Worm (Caenorhabditis elegans): ENCODE results near the gene scl-23.
A peak's percentile ranks its signal among the peaks of the same experiment; 100 is the strongest.

Gene scl-23

ce11 chrIV:86744-87143 is 3.1 kb downstream of the scl-23 start:
- TF ChIP-seq efl-1 (optimal IDR thresholded peaks at IDR 0.05), result no peak
- TF ChIP-seq efl-1 (GFP tag; optimal IDR thresholded peaks at IDR 0.05 in 1 of 2), result peak in 1 of 2 experiments; percentile 90
- TF ChIP-seq hlh-4 (tag; optimal IDR thresholded peaks at IDR 0.05), result no peak

ce11 chrIV:82309-82708 is 7.6 kb downstream of the scl-23 start:
- TF ChIP-seq egl-27 (tag; optimal IDR thresholded peaks at IDR 0.05), result no peak
- no peak for TF ChIP-seq tbx-2 (tag; optimal IDR thresholded peaks at IDR 0.05)
- no peak for TF ChIP-seq fos-1 (tag; optimal IDR thresholded peaks at IDR 0.05)
- no peak for TF ChIP-seq nhr-84 (tag; optimal IDR thresholded peaks at IDR 0.05)
- no peak for TF ChIP-seq nhr-11 (tag; optimal IDR thresholded peaks at IDR 0.05)
- no peak for TF ChIP-seq tlp-1 (tag; optimal IDR thresholded peaks at IDR 0.05)
- TF ChIP-seq dsc-1 (tag; optimal IDR thresholded peaks at IDR 0.05), result peak; percentile 90
- peak; percentile 35 for TF ChIP-seq rnt-1 (tag; optimal IDR thresholded peaks at IDR 0.05)
- TF ChIP-seq fkh-4 (tag; optimal IDR thresholded peaks at IDR 0.05; ENCODE audit: borderline replicate concordance), result peak; percentile 69
- peak; percentile 42 for TF ChIP-seq nhr-85 (tag)
- TF ChIP-seq vab-15 (tag; optimal IDR thresholded peaks at IDR 0.05), result no peak
- TF ChIP-seq nhr-237 (tag; optimal IDR thresholded peaks at IDR 0.05), result no peak
- no peak for TF ChIP-seq nhr-12 (tag; optimal IDR thresholded peaks at IDR 0.05)
- TF ChIP-seq ceh-63 (GFP tag; optimal IDR thresholded peaks at IDR 0.05), result no peak
- TF ChIP-seq unc-30 (tag; optimal IDR thresholded peaks at IDR 0.05), result no peak

ce11 chrIV:81428-81827 is 8.5 kb downstream of the scl-23 start:
- TF ChIP-seq efl-1 (optimal IDR thresholded peaks at IDR 0.05) (no peak), efl-1 (GFP tag; optimal IDR thresholded peaks at IDR 0.05 in 1 of 2) (peak in 1 of 2 experiments; percentile 82), nhr-84 (tag; optimal IDR thresholded peaks at IDR 0.05) (no peak), nhr-85 (tag) (peak; percentile 58), alr-1 (tag; optimal IDR thresholded peaks at IDR 0.05; ENCODE audit: borderline replicate concordance) (no peak), C34B4.2 (tag; optimal IDR thresholded peaks at IDR 0.05) (no peak), blmp-1 (tag; optimal IDR thresholded peaks at IDR 0.05) (peak; percentile 46), mab-9 (GFP tag; IDR thresholded peaks at IDR 0.05) (no peak), lir-3 (tag; optimal IDR thresholded peaks at IDR 0.05; ENCODE audit: poor library complexity) (no peak), aha-1 (tag; optimal IDR thresholded peaks at IDR 0.05) (no peak), snu-23 (GFP tag; optimal IDR thresholded peaks at IDR 0.05) (no peak), unc-130 (tag; optimal IDR thresholded peaks at IDR 0.05) (no peak), irx-1 (tag; optimal IDR thresholded peaks at IDR 0.05) (no peak)

- TF ChIP-seq elt-3 (tag; optimal IDR thresholded peaks at IDR 0.05) (no peak), fkh-4 (tag; optimal IDR thresholded peaks at IDR 0.05; ENCODE audit: borderline replicate concordance) (peak; percentile 68), hlh-17 (GFP tag; optimal IDR thresholded peaks at IDR 0.05; ENCODE audit: borderline replicate concordance) (no peak), pag-3 (tag; optimal IDR thresholded peaks at IDR 0.05; ENCODE audit: borderline replicate concordance, insufficient read depth) (no peak), skn-1 (tag; optimal IDR thresholded peaks at IDR 0.05) (no peak), dsc-1 (tag; optimal IDR thresholded peaks at IDR 0.05) (peak; percentile 94), nhr-85 (tag) (peak; percentile 74), rnt-1 (tag; optimal IDR thresholded peaks at IDR 0.05) (peak; percentile 21)
Observed at ce11 chrIV:80943-81342, 8.9 kb downstream of the scl-23 start.

DNA sequence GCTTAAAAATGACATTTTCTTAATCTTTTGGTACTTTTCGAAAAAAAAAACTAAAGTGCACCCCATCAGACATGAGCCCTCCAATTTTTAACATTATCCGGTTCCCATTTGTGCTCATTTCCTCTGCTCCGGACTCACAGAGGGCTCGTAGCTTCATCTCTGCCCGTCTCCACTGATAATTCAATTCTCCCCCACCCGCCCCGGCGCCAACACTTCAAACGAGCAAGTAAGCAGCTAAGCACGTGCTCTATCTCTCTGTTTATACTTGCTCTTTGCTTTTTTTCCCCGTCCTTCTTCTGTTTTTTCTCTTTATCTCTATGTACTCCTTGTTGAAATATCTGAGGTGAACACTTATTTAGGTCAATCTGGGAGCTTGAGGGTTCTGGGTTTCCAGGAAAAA is 10.7 kb downstream of the scl-23 start, which contains the start of gene T05C7.9:
TSS of gene T05C7.9 (plus strand) at position 72 of the 400 bp plus-strand sequence.
- TF ChIP-seq unc-30 (tag; optimal IDR thresholded peaks at IDR 0.05), result no peak
- no peak for TF ChIP-seq tlp-1 (tag; optimal IDR thresholded peaks at IDR 0.05)
- TF ChIP-seq egl-27 (tag; optimal IDR thresholded peaks at IDR 0.05), result no peak
- no peak for TF ChIP-seq sup-37 (GFP tag; optimal IDR thresholded peaks at IDR 0.05)
- TF ChIP-seq aha-1 (tag; optimal IDR thresholded peaks at IDR 0.05), result no peak
- peak; percentile 30 for TF ChIP-seq tbx-2 (tag; optimal IDR thresholded peaks at IDR 0.05)
- no peak for TF ChIP-seq C04F5.9 (tag; optimal IDR thresholded peaks at IDR 0.05)
- TF ChIP-seq zag-1 (tag; optimal IDR thresholded peaks at IDR 0.05), result no peak
- TF ChIP-seq elt-3 (tag; optimal IDR thresholded peaks at IDR 0.05), result no peak
- TF ChIP-seq fkh-10 (GFP tag; optimal IDR thresholded peaks at IDR 0.05), result peak; percentile 33
- no peak for TF ChIP-seq Y116A8C.19 (tag; optimal IDR thresholded peaks at IDR 0.05; ENCODE audit: borderline replicate concordance)
- no peak for TF ChIP-seq swsn-7 (tag; optimal IDR thresholded peaks at IDR 0.05)
- peak; percentile 41 for TF ChIP-seq nhr-71 (tag; optimal IDR thresholded peaks at IDR 0.05)
- TF ChIP-seq snu-23 (GFP tag; optimal IDR thresholded peaks at IDR 0.05), result no peak
- TF ChIP-seq hlh-4 (tag; optimal IDR thresholded peaks at IDR 0.05), result no peak
- no peak for TF ChIP-seq nhr-19 (GFP tag; conservative IDR thresholded peaks at IDR 0.05)
- TF ChIP-seq ama-1 (optimal IDR thresholded peaks at IDR 0.05), result no peak
- TF ChIP-seq vab-15 (tag; optimal IDR thresholded peaks at IDR 0.05), result no peak
- TF ChIP-seq skn-1 (tag; optimal IDR thresholded peaks at IDR 0.05), result peak; percentile 17
- no peak for TF ChIP-seq F16B12.6 (tag; optimal IDR thresholded peaks at IDR 0.05)
- no peak for TF ChIP-seq jun-1 (tag; optimal IDR thresholded peaks at IDR 0.05)
- TF ChIP-seq ztf-11 (tag; optimal IDR thresholded peaks at IDR 0.05), result no peak
- TF ChIP-seq fos-1 (tag; optimal IDR thresholded peaks at IDR 0.05), result no peak
- no peak for TF ChIP-seq nhr-20 (tag; optimal IDR thresholded peaks at IDR 0.05)
- no peak for TF ChIP-seq sox-4 (tag; optimal IDR thresholded peaks at IDR 0.05)
